Fruit fly (Drosophila melanogaster): ENCODE data around the gene capt.

capt gene

dm6 chr2L:1157679-1158518 lies at the start of gene capt (continued):
- TF ChIP-seq CG16815 (GFP tag; optimal IDR thresholded peaks at IDR 0.05) (no peak), ken (GFP tag; IDR thresholded peaks at IDR 0.05) (no peak), CG12299 (tag; optimal IDR thresholded peaks at IDR 0.05) (no peak), CG31365 (tag; optimal IDR thresholded peaks at IDR 0.05) (no peak), NFAT (GFP tag; IDR thresholded peaks at IDR 0.05) (peak; percentile 45; the same call in 1 of the 2 replicates), Xbp1 (GFP tag; optimal IDR thresholded peaks at IDR 0.05) (peak; percentile 44), p53 (GFP tag; optimal IDR thresholded peaks at IDR 0.05) (no peak), CG9437 (GFP tag; optimal IDR thresholded peaks at IDR 0.05) (peak; percentile 44), Med (GFP tag) (peak; percentile 84), pnt (GFP tag; optimal IDR thresholded peaks at IDR 0.05) (no peak), CG12155 (GFP tag; optimal IDR thresholded peaks at IDR 0.05) (peak; percentile 72), Sox102F (GFP tag; optimal IDR thresholded peaks at IDR 0.05) (no peak), ranshi (GFP tag; IDR thresholded peaks at IDR 0.05) (peak; percentile 20; the same call in 1 of the 2 replicates), chm (GFP tag; IDR thresholded peaks at IDR 0.05) (no peak), slou (GFP tag; optimal IDR thresholded peaks at IDR 0.05) (no peak), sima (GFP tag; optimal IDR thresholded peaks at IDR 0.05) (no peak), ac (GFP tag; optimal IDR thresholded peaks at IDR 0.05) (peak; percentile 30), CTCF (GFP tag; optimal IDR thresholded peaks at IDR 0.05) (no peak), Hr3 (GFP tag; optimal IDR thresholded peaks at IDR 0.05) (peak; percentile 41), CG34376 (GFP tag; optimal IDR thresholded peaks at IDR 0.05) (no peak), CG7839 (tag; optimal IDR thresholded peaks at IDR 0.05) (no peak), CG15601 (tag; optimal IDR thresholded peaks at IDR 0.05) (no peak), fd96Cb (tag; optimal IDR thresholded peaks at IDR 0.05) (peak; percentile 11), B-H2 (GFP tag; optimal IDR thresholded peaks at IDR 0.05) (no peak), CG33213 (GFP tag; optimal IDR thresholded peaks at IDR 0.05) (no peak), CG11695 (GFP tag; IDR thresholded peaks at IDR 0.05) (no peak), CG14965 (GFP tag; optimal IDR thresholded peaks at IDR 0.05; ENCODE audit: borderline replicate concordance) (no peak), ATbp (GFP tag; optimal IDR thresholded peaks at IDR 0.05) (no peak), tll (GFP tag; optimal IDR thresholded peaks at IDR 0.05) (no peak), CG12236 (GFP tag; optimal IDR thresholded peaks at IDR 0.05) (no peak), crc (GFP tag; optimal IDR thresholded peaks at IDR 0.05) (no peak), CHES-1-like (GFP tag; optimal IDR thresholded peaks at IDR 0.05) (no peak), hbn (GFP tag; IDR thresholded peaks at IDR 0.05; ENCODE audit: partially characterized antibody) (no peak), Nf-YC (tag; optimal IDR thresholded peaks at IDR 0.05) (no peak), nerfin-1 (tag; optimal IDR thresholded peaks at IDR 0.05) (no peak), kah (GFP tag; optimal IDR thresholded peaks at IDR 0.05) (peak; percentile 94), Dref (GFP tag; IDR thresholded peaks at IDR 0.05) (no peak), Fer3 (tag; optimal IDR thresholded peaks at IDR 0.05) (peak; percentile 22), otp (GFP tag; IDR thresholded peaks at IDR 0.05) (no peak), Atf6 (GFP tag; IDR thresholded peaks at IDR 0.05) (no peak), CG10431 (GFP tag; optimal IDR thresholded peaks at IDR 0.05) (no peak), CG13287 (GFP tag; IDR thresholded peaks at IDR 0.05; ENCODE audit: partially characterized antibody) (peak; percentile 19; the same call in 1 of the 2 replicates), ewg (GFP tag; optimal IDR thresholded peaks at IDR 0.05) (peak; percentile 5), croc (GFP tag; conservative IDR thresholded peaks at IDR 0.05) (no peak), CG17829 (tag; optimal IDR thresholded peaks at IDR 0.05) (peak; percentile 18), phol (tag; optimal IDR thresholded peaks at IDR 0.05) (peak; percentile 23), CG9932 (GFP tag; IDR thresholded peaks at IDR 0.05) (peak; percentile 81), repo (GFP tag; optimal IDR thresholded peaks at IDR 0.05) (no peak), CG30403 (GFP tag; optimal IDR thresholded peaks at IDR 0.05) (peak; percentile 55), Oaz (GFP tag; IDR thresholded peaks at IDR 0.05) (no peak)
